Fruit fly (Drosophila melanogaster) whole organism, embryonic: ENCODE results near the gene vkg.

Source experiments
- BtbVII ChIP-seq: fragments of 200-800 bp; sonication (Bioruptor generic); optimal IDR thresholded peaks from 3 replicates; lab custom pipeline; 2017; ENCODE audit warnings: missing biosample characterization, mild to moderate bottlenecking, missing genetic modification characterization
- CG1024 ChIP-seq: fragments of 200-800 bp; sonication (Bioruptor generic); IDR thresholded peaks from 2 replicates; pipeline ENCODE4 v1.3.6; 2022; ENCODE audit warnings: missing biosample characterization, missing genetic modification characterization
- CG12071 ChIP-seq: fragments of 200-800 bp; sonication (Bioruptor generic); optimal IDR thresholded peaks from 3 replicates; lab custom pipeline; 2018; ENCODE audit warnings: missing biosample characterization, mild to moderate bottlenecking, missing genetic modification characterization
- CG12744 ChIP-seq: fragments of 200-800 bp; sonication (Bioruptor generic); optimal IDR thresholded peaks from 2 replicates; lab custom pipeline; 2016; ENCODE audit warnings: missing biosample characterization, missing genetic modification characterization
- CG14860 ChIP-seq: fragments of 200-800 bp; sonication (Bioruptor generic); IDR thresholded peaks from 3 replicates; pipeline ENCODE4 v1.3.6; 2022; ENCODE audit warnings: missing biosample characterization, missing genetic modification characterization; ENCODE audit not compliant: partially characterized antibody
- CG15073 ChIP-seq: fragments of 200-800 bp; sonication (Bioruptor generic); optimal IDR thresholded peaks from 2 replicates; lab custom pipeline; 2016; ENCODE audit warnings: missing biosample characterization, missing genetic modification characterization
- CG15514 ChIP-seq: fragments of 200-800 bp; sonication (Bioruptor generic); optimal IDR thresholded peaks from 3 replicates; lab custom pipeline; 2017; ENCODE audit warnings: missing biosample characterization, missing genetic modification characterization, mild to moderate bottlenecking, moderate library complexity, missing genetic modification reagents
- CG16863 ChIP-seq: fragments of 200-800 bp; sonication (Bioruptor generic); optimal IDR thresholded peaks from 3 replicates; lab custom pipeline; 2016; ENCODE audit warnings: missing biosample characterization, missing genetic modification characterization
- CG2116 ChIP-seq: fragments of 200-800 bp; sonication (Bioruptor generic); optimal IDR thresholded peaks from 3 replicates; lab custom pipeline; 2018; ENCODE audit warnings: missing biosample characterization, mild to moderate bottlenecking, missing genetic modification characterization
- CG31441 ChIP-seq: fragments of 200-800 bp; sonication (Bioruptor generic); IDR thresholded peaks from 2 replicates; pipeline ENCODE4 v1.3.6; 2022; ENCODE audit warnings: missing biosample characterization, missing genetic modification characterization
- CG34376 ChIP-seq: fragments of 200-800 bp; sonication (Bioruptor generic); optimal IDR thresholded peaks from 2 replicates; lab custom pipeline; 2018; ENCODE audit warnings: missing biosample characterization, mild to moderate bottlenecking, missing genetic modification characterization
- CG4404 ChIP-seq: fragments of 200-800 bp; sonication (Bioruptor generic); IDR thresholded peaks from 2 replicates; pipeline ENCODE4 v1.3.6; 2022; ENCODE audit warnings: missing biosample characterization, missing genetic modification characterization
- CG6683 ChIP-seq: fragments of 200-800 bp; sonication (Bioruptor generic); optimal IDR thresholded peaks from 2 replicates; lab custom pipeline; 2017; ENCODE audit warnings: missing biosample characterization, mild to moderate bottlenecking, missing genetic modification characterization, missing genetic modification reagents
- CG7745 ChIP-seq: fragments of 200-800 bp; sonication (Bioruptor generic); optimal IDR thresholded peaks from 2 replicates; lab custom pipeline; 2018; ENCODE audit warnings: missing biosample characterization, mild to moderate bottlenecking, missing genetic modification characterization, moderate library complexity
- CG7963 ChIP-seq: fragments of 200-800 bp; sonication (Bioruptor generic); IDR thresholded peaks from 3 replicates; pipeline ENCODE4 v1.3.6; 2022; ENCODE audit warnings: missing biosample characterization, missing genetic modification characterization; ENCODE audit not compliant: partially characterized antibody
- CG8924 ChIP-seq: fragments of 200-800 bp; optimal IDR thresholded peaks from 3 replicates; lab custom pipeline; 2019; ENCODE audit warnings: missing biosample characterization, mild to moderate bottlenecking, missing genetic modification characterization, moderate library complexity
- Camta ChIP-seq: fragments of 200-800 bp; sonication (Bioruptor generic); optimal IDR thresholded peaks from 2 replicates; lab custom pipeline; 2016; ENCODE audit warnings: missing biosample characterization, missing genetic modification characterization
- CrebB ChIP-seq: fragments of 200-800 bp; sonication (Bioruptor generic); optimal IDR thresholded peaks from 3 replicates; lab custom pipeline; 2018; ENCODE audit warnings: missing biosample characterization, mild to moderate bottlenecking, missing genetic modification characterization
- Dek ChIP-seq: fragments of 200-800 bp; sonication (Bioruptor generic); optimal IDR thresholded peaks from 3 replicates; lab custom pipeline; 2019; ENCODE audit warnings: missing biosample characterization, mild to moderate bottlenecking, missing genetic modification characterization, moderate library complexity
- Dip2 ChIP-seq: fragments of 200-800 bp; sonication (Bioruptor generic); IDR thresholded peaks from 2 replicates; pipeline ENCODE4 v1.3.6; 2022; ENCODE audit warnings: missing biosample characterization, missing genetic modification characterization
- Doc3 ChIP-seq: fragments of 200-800 bp; sonication (Bioruptor generic); IDR thresholded peaks from 3 replicates; pipeline ENCODE4 v1.3.6; 2022; ENCODE audit warnings: missing biosample characterization, missing genetic modification characterization; ENCODE audit not compliant: partially characterized antibody
- E2f1 ChIP-seq: fragments of 200-800 bp; sonication (Bioruptor generic); IDR thresholded peaks from 2 replicates; pipeline ENCODE4 v1.3.6; 2022; ENCODE audit warnings: missing biosample characterization, missing genetic modification characterization
- Elba2 ChIP-seq: fragments of 200-800 bp; sonication (Bioruptor generic); optimal IDR thresholded peaks from 3 replicates; lab custom pipeline; 2016; ENCODE audit warnings: missing biosample characterization, missing genetic modification characterization
- HLHmδ ChIP-seq: fragments of 200-800 bp; sonication (Bioruptor generic); optimal IDR thresholded peaks from 2 replicates; lab custom pipeline; 2018; ENCODE audit warnings: missing biosample characterization, mild to moderate bottlenecking, missing genetic modification characterization, moderate library complexity
- Hmr ChIP-seq: fragments of 200-800 bp; sonication (Bioruptor generic); optimal IDR thresholded peaks from 3 replicates; lab custom pipeline; 2017; ENCODE audit warnings: mild to moderate bottlenecking, missing biosample characterization, missing genetic modification reagents, missing genetic modification characterization
- Lhr ChIP-seq: fragments of 200-800 bp; sonication (Bioruptor generic); optimal IDR thresholded peaks from 3 replicates; lab custom pipeline; 2017; ENCODE audit warnings: mild to moderate bottlenecking, missing biosample characterization, missing genetic modification reagents, missing genetic modification characterization
- Lpt ChIP-seq: fragments of >200 bp; optimal IDR thresholded peaks from 2 replicates; lab custom pipeline; 2018; ENCODE audit warnings: missing biosample characterization, missing genetic modification characterization
- NC2β ChIP-seq: fragments of 200-800 bp; sonication (Bioruptor generic); optimal IDR thresholded peaks from 2 replicates; lab custom pipeline; 2016; ENCODE audit warnings: missing biosample characterization, missing genetic modification characterization
- Six4 ChIP-seq: fragments of 200-800 bp; sonication (Bioruptor generic); optimal IDR thresholded peaks from 2 replicates; lab custom pipeline; 2016; ENCODE audit warnings: missing biosample characterization, missing genetic modification characterization
- Sry-δ ChIP-seq: fragments of 200-800 bp; sonication (Bioruptor generic); optimal IDR thresholded peaks from 2 replicates; lab custom pipeline; 2016; ENCODE audit warnings: missing biosample characterization, missing genetic modification characterization
- Stat92E ChIP-seq, 3 experiments: fragments of >200 bp in 2 of 3; fragments of 200-800 bp in 1 of 3; sonication (Bioruptor generic) in 1 of 3; optimal IDR thresholded peaks; 2 replicates each; lab custom pipeline; 2017 to 2019; ENCODE audit warnings: missing biosample characterization in 3 of 3, missing genetic modification characterization in 3 of 3, mild to moderate bottlenecking in 1 of 3, moderate library complexity in 1 of 3
- Taf1 ChIP-seq: fragments of 200-800 bp; sonication (Bioruptor generic); IDR thresholded peaks from 2 replicates; pipeline ENCODE4 v1.3.6; 2022; ENCODE audit warnings: missing biosample characterization, missing genetic modification characterization
- ci ChIP-seq: fragments of 200-800 bp; sonication (Bioruptor generic); IDR thresholded peaks from 3 replicates; pipeline ENCODE4 v1.3.6; 2022; ENCODE audit warnings: missing biosample characterization, missing genetic modification characterization
- croc ChIP-seq: fragments of 200-800 bp; sonication (Bioruptor generic); conservative IDR thresholded peaks from 3 replicates; pipeline ENCODE4 v1.3.6; 2022; ENCODE audit warnings: missing biosample characterization, missing genetic modification characterization
- dimm ChIP-seq: fragments of 200-800 bp; sonication (Bioruptor generic); IDR thresholded peaks from 2 replicates; pipeline ENCODE4 v1.3.6; 2022; ENCODE audit warnings: missing biosample characterization, missing genetic modification characterization
- dmrt11E ChIP-seq: fragments of 200-800 bp; sonication (Bioruptor generic); optimal IDR thresholded peaks from 3 replicates; lab custom pipeline; 2018; ENCODE audit warnings: missing biosample characterization, mild to moderate bottlenecking, missing genetic modification characterization, moderate library complexity
- eve ChIP-seq, 2 experiments: fragments of >200 bp; optimal IDR thresholded peaks; 2 replicates each; lab custom pipeline; 2017; ENCODE audit warnings: missing biosample characterization in 2 of 2, missing genetic modification characterization in 2 of 2
- fd102C ChIP-seq: fragments of 200-800 bp; sonication (Bioruptor generic); optimal IDR thresholded peaks from 2 replicates; lab custom pipeline; 2018; ENCODE audit warnings: missing biosample characterization, mild to moderate bottlenecking, missing genetic modification characterization, moderate library complexity
- fd96Cb ChIP-seq: fragments of 200-800 bp; sonication (Bioruptor generic); optimal IDR thresholded peaks from 2 replicates; lab custom pipeline; 2018; ENCODE audit warnings: missing biosample characterization, mild to moderate bottlenecking, missing genetic modification characterization, moderate library complexity
- fru ChIP-seq: fragments of >200 bp; optimal IDR thresholded peaks from 2 replicates; lab custom pipeline; 2017
- hth ChIP-seq: fragments of >200 bp; optimal IDR thresholded peaks from 2 replicates; lab custom pipeline; 2017; ENCODE audit warnings: inconsistent platforms
- lov ChIP-seq, 2 experiments: fragments of 200-800 bp in 1 of 2; fragments of >200 bp in 1 of 2; sonication (Bioruptor generic) in 1 of 2; IDR thresholded peaks in 1 of 2; optimal IDR thresholded peaks in 1 of 2; 2 replicates in 1 of 2; 3 replicates in 1 of 2; pipeline versions ENCODE4 v1.3.6 to Lab custom; 2017 to 2022; ENCODE audit warnings: missing biosample characterization in 1 of 2, missing genetic modification characterization in 1 of 2
- pb ChIP-seq: fragments of 200-800 bp; sonication (Bioruptor generic); optimal IDR thresholded peaks from 3 replicates; lab custom pipeline; 2016; ENCODE audit warnings: missing biosample characterization, missing genetic modification characterization
- scrt ChIP-seq: fragments of 200-800 bp; sonication (Bioruptor generic); optimal IDR thresholded peaks from 2 replicates; lab custom pipeline; 2018; ENCODE audit warnings: missing biosample characterization, mild to moderate bottlenecking, missing genetic modification characterization, moderate library complexity
- shn ChIP-seq: fragments of 200-800 bp; sonication (Bioruptor generic); optimal IDR thresholded peaks from 3 replicates; lab custom pipeline; 2016; ENCODE audit warnings: missing biosample characterization, missing genetic modification characterization
- sisA ChIP-seq: fragments of 200-800 bp; sonication (Bioruptor generic); IDR thresholded peaks from 2 replicates; pipeline ENCODE4 v1.3.6; 2022; ENCODE audit warnings: missing biosample characterization, missing genetic modification characterization
- slp2 ChIP-seq: fragments of 200-800 bp; sonication (Bioruptor generic); optimal IDR thresholded peaks from 2 replicates; lab custom pipeline; 2016; ENCODE audit warnings: missing biosample characterization, missing genetic modification characterization
- tll ChIP-seq, 2 experiments: fragments of 200-800 bp in 1 of 2; fragments of >200 bp in 1 of 2; sonication (Bioruptor generic) in 1 of 2; optimal IDR thresholded peaks; 2 replicates each; lab custom pipeline; 2017 to 2019; ENCODE audit warnings: missing biosample characterization in 2 of 2, missing genetic modification characterization in 2 of 2, mild to moderate bottlenecking in 1 of 2, moderate library complexity in 1 of 2
- wdn ChIP-seq: fragments of 200-800 bp; sonication (Bioruptor generic); IDR thresholded peaks from 2 replicates; pipeline ENCODE4 v1.3.6; 2022; ENCODE audit warnings: missing biosample characterization, missing genetic modification characterization

The vkg gene

dm6 chr2L:4981278-4981966, 46.6 kb downstream of the vkg start, which contains the start of the genes CG8892 and CG34126 (continued):
- TF ChIP-seq CG15514: peak; percentile 93
- TF ChIP-seq fd96Cb (tag; lab: Kevin White, UChicago): peak; percentile 97
- TF ChIP-seq CG7745 (tag; lab: Kevin White, UChicago): no peak
- no peak for TF ChIP-seq Lpt (GFP tag; lab: Kevin White, UChicago)
- TF ChIP-seq CG12744 (GFP tag; lab: Kevin White, UChicago): peak; percentile 87
- TF ChIP-seq CG4404 (GFP tag; lab: Robert Waterston, UW): peak; percentile 99
- TF ChIP-seq NC2β: peak; percentile 95
- TF ChIP-seq CG7963 (GFP tag; lab: Robert Waterston, UW): no peak
- peak; percentile 96 for TF ChIP-seq slp2
- TF ChIP-seq CG12071 (GFP tag; lab: Kevin White, UChicago): peak; percentile 88
- peak; percentile 96 for TF ChIP-seq shn (GFP tag; lab: Kevin White, UChicago)
- TF ChIP-seq fd102C: peak; percentile 68
- no peak for TF ChIP-seq fru
- peak; percentile 98 for TF ChIP-seq sisA (GFP tag; lab: Robert Waterston, UW)
- TF ChIP-seq wdn (GFP tag; lab: Robert Waterston, UW): peak; percentile 90
- TF ChIP-seq Hmr: peak; percentile 98
- TF ChIP-seq CG2116: peak; percentile 87
- peak; percentile 89 for TF ChIP-seq ci (GFP tag; lab: Robert Waterston, UW)
- TF ChIP-seq CG16863 (GFP tag; lab: Kevin White, UChicago): peak; percentile 95
- TF ChIP-seq Elba2 (GFP tag; lab: Kevin White, UChicago): peak; percentile 92
- TF ChIP-seq eve (GFP tag; optimal IDR thresholded peaks at IDR 0.05; lab: Kevin White, UChicago): peak in 1 of 2 experiments; percentile 84
- peak; percentile 94 for TF ChIP-seq E2f1 (GFP tag; lab: Robert Waterston, UW)
- peak; percentile 67 to 95 for TF ChIP-seq tll (GFP tag; optimal IDR thresholded peaks at IDR 0.05; lab: Kevin White, UChicago)
- peak; percentile 96 for TF ChIP-seq Dek
- no peak for TF ChIP-seq Doc3 (GFP tag; lab: Robert Waterston, UW)
- peak; percentile 71 for TF ChIP-seq Dip2
- TF ChIP-seq dimm (GFP tag; lab: Robert Waterston, UW): peak; percentile 82
- peak; percentile 97 for TF ChIP-seq CG34376 (GFP tag; lab: Kevin White, UChicago)
- no peak for TF ChIP-seq lov (optimal IDR thresholded peaks at IDR 0.05; lab: Kevin White, UChicago)
- TF ChIP-seq lov (GFP tag; IDR thresholded peaks at IDR 0.05; lab: Robert Waterston, UW): peak; percentile 72; the same call in 2 of the 3 replicates
- TF ChIP-seq Taf1 (GFP tag; lab: Robert Waterston, UW): peak; percentile 88
- TF ChIP-seq CG6683 (GFP tag; lab: Kevin White, UChicago): peak; percentile 93
- peak; percentile 84 for TF ChIP-seq CG15073 (GFP tag; lab: Kevin White, UChicago)
- TF ChIP-seq Sry-δ (GFP tag; lab: Kevin White, UChicago): peak; percentile 73
- peak; percentile 96 for TF ChIP-seq CG31441 (GFP tag; lab: Robert Waterston, UW)
- TF ChIP-seq CG14860 (GFP tag; lab: Robert Waterston, UW): no peak
- peak; percentile 96 for TF ChIP-seq dmrt11E
- peak; percentile 97 for TF ChIP-seq Six4 (GFP tag; lab: Kevin White, UChicago)
- TF ChIP-seq CrebB (tag; lab: Kevin White, UChicago): peak; percentile 92
- TF ChIP-seq scrt (GFP tag; lab: Kevin White, UChicago): peak; percentile 91
- peak in 1 of 3 experiments; percentile 76 for TF ChIP-seq Stat92E (GFP tag; optimal IDR thresholded peaks at IDR 0.05; lab: Kevin White, UChicago)
- no peak for TF ChIP-seq HLHmδ
- TF ChIP-seq hth (lab: Kevin White, UChicago): no peak
- peak; percentile 85 for TF ChIP-seq pb (GFP tag; lab: Kevin White, UChicago)
- peak; percentile 97 for TF ChIP-seq Camta (GFP tag; lab: Kevin White, UChicago)
- peak; percentile 97 for TF ChIP-seq CG8924 (tag; lab: Kevin White, UChicago)
- peak; percentile 98 for TF ChIP-seq croc (GFP tag; lab: Robert Waterston, UW)
- TF ChIP-seq BtbVII: peak; percentile 97
- peak; percentile 88 for TF ChIP-seq CG1024 (GFP tag; lab: Robert Waterston, UW)
- TF ChIP-seq Lhr (GFP tag; lab: Kevin White, UChicago): peak; percentile 89
